Fruit fly (Drosophila melanogaster) whole organism, embryonic: ENCODE results near the gene shi.
A peak's percentile ranks its signal among the peaks of the same experiment; 100 is the strongest.

ENCODE experiments used
- Atf3 ChIP-seq: fragments of 200-800 bp; sonication (Bioruptor generic); optimal IDR thresholded peaks from 3 replicates; lab custom pipeline; 2016; ENCODE audit warnings: missing biosample characterization, missing genetic modification characterization
- CG10147 ChIP-seq: fragments of 200-800 bp; sonication (Bioruptor generic); optimal IDR thresholded peaks from 2 replicates; lab custom pipeline; 2019; ENCODE audit warnings: missing biosample characterization, mild to moderate bottlenecking, missing genetic modification characterization, moderate library complexity
- CG10565 ChIP-seq: fragments of 200-800 bp; sonication (Bioruptor generic); optimal IDR thresholded peaks from 3 replicates; lab custom pipeline; 2016; ENCODE audit warnings: missing biosample characterization, mild to moderate bottlenecking, missing genetic modification characterization
- CG11723 ChIP-seq: fragments of 200-800 bp; sonication (Bioruptor generic); optimal IDR thresholded peaks from 2 replicates; lab custom pipeline; 2017; ENCODE audit warnings: missing biosample characterization, mild to moderate bottlenecking, missing genetic modification characterization
- CG13123 ChIP-seq: fragments of 200-800 bp; sonication (Bioruptor generic); optimal IDR thresholded peaks from 2 replicates; lab custom pipeline; 2016; ENCODE audit warnings: missing biosample characterization, missing genetic modification characterization
- CG14860 ChIP-seq: fragments of 200-800 bp; sonication (Bioruptor generic); IDR thresholded peaks from 3 replicates; pipeline ENCODE4 v1.3.6; 2022; ENCODE audit warnings: missing biosample characterization, missing genetic modification characterization; ENCODE audit not compliant: partially characterized antibody
- CG14965 ChIP-seq: fragments of 200-800 bp; sonication (Bioruptor generic); optimal IDR thresholded peaks from 2 replicates; lab custom pipeline; 2016; ENCODE audit warnings: missing biosample characterization, missing genetic modification characterization, borderline replicate concordance
- CG1529 ChIP-seq: fragments of 200-800 bp; sonication (Bioruptor generic); optimal IDR thresholded peaks from 3 replicates; lab custom pipeline; 2018; ENCODE audit warnings: missing biosample characterization, missing genetic modification characterization
- CG16863 ChIP-seq: fragments of 200-800 bp; sonication (Bioruptor generic); optimal IDR thresholded peaks from 3 replicates; lab custom pipeline; 2016; ENCODE audit warnings: missing biosample characterization, missing genetic modification characterization
- CG17186 ChIP-seq: fragments of 200-800 bp; sonication (Bioruptor generic); optimal IDR thresholded peaks from 3 replicates; lab custom pipeline; 2017; ENCODE audit warnings: missing biosample characterization, missing genetic modification reagents, missing genetic modification characterization
- CG33213 ChIP-seq: fragments of 200-800 bp; sonication (Bioruptor generic); optimal IDR thresholded peaks from 3 replicates; lab custom pipeline; 2016; ENCODE audit warnings: missing biosample characterization, missing genetic modification characterization
- CG34224 ChIP-seq: fragments of 200-800 bp; sonication (Bioruptor generic); IDR thresholded peaks from 3 replicates; pipeline ENCODE4 v1.3.6; 2022; ENCODE audit warnings: missing biosample characterization, missing genetic modification characterization; ENCODE audit not compliant: partially characterized antibody
- CG3995 ChIP-seq: fragments of 200-800 bp; sonication (Bioruptor generic); optimal IDR thresholded peaks from 3 replicates; lab custom pipeline; 2016; ENCODE audit warnings: missing biosample characterization, missing genetic modification characterization
- CG42726 ChIP-seq: fragments of 200-800 bp; sonication (Bioruptor generic); IDR thresholded peaks from 2 replicates; pipeline ENCODE4 v1.3.6; 2022; ENCODE audit warnings: missing biosample characterization, missing genetic modification characterization; ENCODE audit not compliant: partially characterized antibody
- CG4360 ChIP-seq: fragments of 200-800 bp; sonication (Bioruptor generic); IDR thresholded peaks from 2 replicates; pipeline ENCODE4 v1.3.6; 2022; ENCODE audit warnings: missing biosample characterization, missing genetic modification characterization
- CG4730 ChIP-seq: fragments of 200-800 bp; sonication (Bioruptor generic); IDR thresholded peaks from 2 replicates; pipeline ENCODE4 v1.3.6; 2022; ENCODE audit warnings: missing biosample characterization, missing genetic modification characterization
- CG6689 ChIP-seq: fragments of 200-800 bp; sonication (Bioruptor generic); IDR thresholded peaks from 2 replicates; pipeline ENCODE4 v1.3.6; 2022; ENCODE audit warnings: missing biosample characterization, missing genetic modification characterization
- CG7372 ChIP-seq: fragments of 200-800 bp; sonication (Bioruptor generic); IDR thresholded peaks from 2 replicates; pipeline ENCODE4 v1.3.6; 2022; ENCODE audit warnings: missing biosample characterization, missing genetic modification characterization
- CG7556 ChIP-seq: fragments of 200-800 bp; sonication (Bioruptor generic); optimal IDR thresholded peaks from 2 replicates; lab custom pipeline; 2017; ENCODE audit warnings: missing biosample characterization, mild to moderate bottlenecking, missing genetic modification characterization
- CG9876 ChIP-seq: fragments of 200-800 bp; sonication (Bioruptor generic); optimal IDR thresholded peaks from 2 replicates; lab custom pipeline; 2016; ENCODE audit warnings: missing biosample characterization, missing genetic modification characterization
- CTCF ChIP-seq: fragments of 200-800 bp; sonication (Bioruptor generic); optimal IDR thresholded peaks from 2 replicates; lab custom pipeline; 2017; ENCODE audit warnings: missing biosample characterization, mild to moderate bottlenecking, missing genetic modification characterization, moderate library complexity
- Dp ChIP-seq: fragments of 200-800 bp; sonication (Bioruptor generic); optimal IDR thresholded peaks from 2 replicates; lab custom pipeline; 2018; ENCODE audit warnings: missing biosample characterization, mild to moderate bottlenecking, missing genetic modification characterization, moderate library complexity
- Ets97D ChIP-seq: fragments of 200-800 bp; sonication (Bioruptor generic); optimal IDR thresholded peaks from 3 replicates; lab custom pipeline; 2016; ENCODE audit warnings: missing biosample characterization, missing genetic modification characterization
- Hey ChIP-seq: fragments of 200-800 bp; sonication (Bioruptor generic); optimal IDR thresholded peaks from 3 replicates; lab custom pipeline; 2018; ENCODE audit warnings: missing biosample characterization, mild to moderate bottlenecking, missing genetic modification characterization
- Lim3 ChIP-seq: fragments of 200-800 bp; sonication (Bioruptor generic); IDR thresholded peaks from 2 replicates; pipeline ENCODE4 v1.3.6; 2022; ENCODE audit warnings: missing biosample characterization, missing genetic modification characterization
- Lpt ChIP-seq: fragments of >200 bp; optimal IDR thresholded peaks from 2 replicates; lab custom pipeline; 2018; ENCODE audit warnings: missing biosample characterization, missing genetic modification characterization
- Max ChIP-seq: fragments of 200-800 bp; sonication (Bioruptor generic); optimal IDR thresholded peaks from 2 replicates; lab custom pipeline; 2016; ENCODE audit warnings: missing biosample characterization, mild to moderate bottlenecking, missing genetic modification characterization
- Oaz ChIP-seq: fragments of 200-800 bp; sonication (Bioruptor generic); IDR thresholded peaks from 2 replicates; pipeline ENCODE4 v1.3.6; 2022; ENCODE audit warnings: missing biosample characterization, missing genetic modification characterization
- Opbp ChIP-seq: fragments of 200-800 bp; sonication (Bioruptor generic); IDR thresholded peaks from 3 replicates; pipeline ENCODE4 v1.3.6; 2022; ENCODE audit warnings: missing biosample characterization, missing genetic modification characterization; ENCODE audit not compliant: partially characterized antibody
- Six4 ChIP-seq: fragments of 200-800 bp; sonication (Bioruptor generic); optimal IDR thresholded peaks from 2 replicates; lab custom pipeline; 2016; ENCODE audit warnings: missing biosample characterization, missing genetic modification characterization
- btn ChIP-seq: fragments of 200-800 bp; sonication (Bioruptor generic); optimal IDR thresholded peaks from 2 replicates; lab custom pipeline; 2016; ENCODE audit warnings: missing biosample characterization, missing genetic modification characterization
- chinmo ChIP-seq: fragments of 200-800 bp; sonication (Bioruptor generic); IDR thresholded peaks from 4 replicates; pipeline ENCODE4 v1.3.6; 2022; ENCODE audit warnings: missing biosample characterization, missing genetic modification characterization; ENCODE audit not compliant: partially characterized antibody
- crol ChIP-seq: fragments of 200-800 bp; sonication (Bioruptor generic); IDR thresholded peaks from 2 replicates; pipeline ENCODE4 v1.3.6; 2022; ENCODE audit warnings: missing biosample characterization, missing genetic modification characterization
- emc ChIP-seq: fragments of 200-800 bp; sonication (Bioruptor generic); optimal IDR thresholded peaks from 2 replicates; lab custom pipeline; 2016; ENCODE audit warnings: missing biosample characterization, missing genetic modification characterization
- ewg ChIP-seq: fragments of 200-800 bp; sonication (Bioruptor generic); optimal IDR thresholded peaks from 3 replicates; lab custom pipeline; 2017; ENCODE audit warnings: mild to moderate bottlenecking, missing biosample characterization, missing genetic modification reagents, missing genetic modification characterization
- gcm2 ChIP-seq: fragments of 200-800 bp; sonication (Bioruptor generic); optimal IDR thresholded peaks from 2 replicates; lab custom pipeline; 2016; ENCODE audit warnings: missing biosample characterization, missing genetic modification characterization
- hth ChIP-seq: fragments of >200 bp; optimal IDR thresholded peaks from 2 replicates; lab custom pipeline; 2017; ENCODE audit warnings: inconsistent platforms
- ind ChIP-seq: fragments of 200-800 bp; sonication (Bioruptor generic); optimal IDR thresholded peaks from 3 replicates; lab custom pipeline; 2016; ENCODE audit warnings: missing biosample characterization, missing genetic modification characterization
- knrl ChIP-seq: fragments of 200-800 bp; sonication (Bioruptor generic); IDR thresholded peaks from 3 replicates; pipeline ENCODE4 v1.3.6; 2022; ENCODE audit warnings: missing biosample characterization, missing genetic modification characterization; ENCODE audit not compliant: partially characterized antibody
- mld ChIP-seq: fragments of 200-800 bp; sonication (Bioruptor generic); IDR thresholded peaks from 3 replicates; pipeline ENCODE4 v1.3.6; 2022; ENCODE audit warnings: missing biosample characterization, missing genetic modification characterization; ENCODE audit not compliant: partially characterized antibody
- otp ChIP-seq: fragments of 200-800 bp; sonication (Bioruptor generic); IDR thresholded peaks from 3 replicates; pipeline ENCODE4, ENCODE4 v1.3.6; 2022; ENCODE audit warnings: missing biosample characterization, missing genetic modification characterization
- sr ChIP-seq: fragments of 200-800 bp; sonication (Bioruptor generic); IDR thresholded peaks from 3 replicates; pipeline ENCODE4 v1.3.6; 2022; ENCODE audit warnings: missing biosample characterization, missing genetic modification characterization
- tna ChIP-seq: fragments of 200-800 bp; sonication (Bioruptor generic); IDR thresholded peaks from 2 replicates; pipeline ENCODE4 v1.3.6; 2022; ENCODE audit warnings: missing biosample characterization, missing genetic modification characterization; ENCODE audit not compliant: partially characterized antibody
- toy ChIP-seq: fragments of 200-800 bp; sonication (Bioruptor generic); IDR thresholded peaks from 2 replicates; pipeline ENCODE4 v1.3.6; 2022; ENCODE audit warnings: missing biosample characterization, missing genetic modification characterization
- vnd ChIP-seq: fragments of 200-800 bp; sonication (Bioruptor generic); IDR thresholded peaks from 3 replicates; pipeline ENCODE4 v1.3.6; 2022; ENCODE audit warnings: missing biosample characterization, missing genetic modification characterization; ENCODE audit not compliant: partially characterized antibody

shi gene

dm6 chrX:15870777-15871757, 20.8 kb upstream of the shi start (continued):
- TF ChIP-seq tna (GFP tag; lab: Robert Waterston, UW): no peak
- peak; percentile 51 for TF ChIP-seq CG16863 (GFP tag; lab: Kevin White, UChicago)
- no peak for TF ChIP-seq CG6689 (GFP tag; lab: Robert Waterston, UW)
- no peak for TF ChIP-seq CG10565
- no peak for TF ChIP-seq vnd (GFP tag; lab: Robert Waterston, UW)
- TF ChIP-seq sr (GFP tag; lab: Robert Waterston, UW): no peak
- no peak for TF ChIP-seq crol
- TF ChIP-seq Hey: no peak
- TF ChIP-seq Six4 (GFP tag; lab: Kevin White, UChicago): no peak
- 0 out of 2 replicates have a peak, but pooled peaks have one; percentile 25 for TF ChIP-seq CG4360 (GFP tag; lab: Robert Waterston, UW)
- TF ChIP-seq hth (lab: Kevin White, UChicago): no peak
- TF ChIP-seq ind (GFP tag; lab: Kevin White, UChicago): no peak
- no peak for TF ChIP-seq Dp (GFP tag; lab: Kevin White, UChicago)
- no peak for TF ChIP-seq CG14860 (GFP tag; lab: Robert Waterston, UW)
- no peak for TF ChIP-seq Atf3 (GFP tag; lab: Kevin White, UChicago)
- peak; percentile 68 for TF ChIP-seq CG33213
- no peak for TF ChIP-seq Opbp
- no peak for TF ChIP-seq CG10147
- TF ChIP-seq CTCF: peak; percentile 11
- no peak for TF ChIP-seq chinmo (GFP tag; lab: Robert Waterston, UW)
- TF ChIP-seq CG9876 (GFP tag; lab: Kevin White, UChicago): no peak
- peak; percentile 38 for TF ChIP-seq CG13123 (GFP tag; lab: Kevin White, UChicago)
- TF ChIP-seq Max (GFP tag; lab: Kevin White, UChicago): peak; percentile 35
- TF ChIP-seq Lim3 (GFP tag; lab: Robert Waterston, UW): no peak
- TF ChIP-seq CG17186 (GFP tag; lab: Kevin White, UChicago): no peak
- no peak for TF ChIP-seq Ets97D

DNA sequence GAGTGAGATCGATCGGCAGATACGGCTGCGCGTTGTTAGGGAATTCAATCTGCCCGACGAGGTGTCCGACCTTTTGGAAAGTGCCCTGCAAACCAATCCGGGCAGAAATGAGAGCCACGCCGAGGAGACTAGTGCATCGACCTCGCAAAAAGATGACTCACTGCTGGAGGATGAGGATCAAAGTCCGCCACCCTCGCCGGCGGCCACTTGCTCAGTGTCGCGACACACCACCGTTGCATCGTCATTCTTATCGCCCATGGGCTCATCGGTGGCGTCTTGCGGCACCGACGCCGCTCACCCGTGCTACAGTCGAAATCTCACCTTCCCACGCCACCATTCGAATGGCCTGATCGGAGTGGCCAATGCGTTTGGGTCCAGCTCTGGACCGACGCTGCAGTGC, 17.5 kb upstream of the shi start:
- TF ChIP-seq CG4730 (no peak), gcm2 (GFP tag; lab: Kevin White, UChicago) (no peak), emc (GFP tag; lab: Kevin White, UChicago) (no peak), Lpt (no peak), btn (no peak), ewg (GFP tag; lab: Kevin White, UChicago) (no peak), CG11723 (GFP tag; lab: Kevin White, UChicago) (no peak), CG42726 (no peak), Oaz (GFP tag; lab: Robert Waterston, UW) (no peak), CG34224 (GFP tag; lab: Robert Waterston, UW) (no peak), toy (GFP tag; lab: Robert Waterston, UW) (no peak), CG7556 (GFP tag; lab: Kevin White, UChicago) (no peak), CG7372 (GFP tag; lab: Robert Waterston, UW) (no peak), CG1529 (GFP tag; lab: Kevin White, UChicago) (no peak), otp (no peak), CG3995 (no peak), knrl (GFP tag; lab: Robert Waterston, UW) (no peak), mld (GFP tag; lab: Robert Waterston, UW) (no peak), CG14965 (GFP tag; lab: Kevin White, UChicago) (no peak)
- TF ChIP-seq, all 482 proteins: peak for 0
